Worm (Caenorhabditis elegans) whole organism, young adult: ENCODE data around the gene H01M10.1.

Source experiments
- B0019.2 ChIP-seq: fragments of 200-800 bp; sonication (Bioruptor generic); conservative IDR thresholded peaks from 2 replicates; pipeline ENCODE4 v1.3.6; 2022; ENCODE audit warnings: missing genetic modification reagents, missing genetic modification characterization, missing compliant biosample characterization
- B0035.1 ChIP-seq: sonication (generic microtip); optimal IDR thresholded peaks from 2 replicates; lab custom pipeline; 2016; ENCODE audit warnings: missing genetic modification characterization, mild to moderate bottlenecking, missing compliant biosample characterization, missing genotype, missing genetic modification reagents
- C17E4.6 ChIP-seq: fragments of 200-800 bp; sonication (Bioruptor generic); IDR thresholded peaks from 2 replicates; pipeline ENCODE4 v1.3.6; 2022; ENCODE audit warnings: missing genetic modification reagents, missing genetic modification characterization, missing compliant biosample characterization
- Y53F4B.3 ChIP-seq: fragments of 200-800 bp; sonication (Bioruptor generic); IDR thresholded peaks from 2 replicates; pipeline ENCODE4 v1.3.6; 2022; ENCODE audit warnings: missing genetic modification reagents, missing genetic modification characterization, missing compliant biosample characterization
- Y56A3A.18 ChIP-seq: fragments of 200-800 bp; sonication (Bioruptor generic); IDR thresholded peaks from 2 replicates; pipeline ENCODE4 v1.3.6; 2022; ENCODE audit warnings: missing genetic modification reagents, missing genetic modification characterization, missing compliant biosample characterization
- Y79H2A.3 ChIP-seq: fragments of 200-800 bp; sonication (Bioruptor generic); conservative IDR thresholded peaks from 2 replicates; pipeline ENCODE4 v1.3.6; 2022; ENCODE audit warnings: missing genetic modification reagents, missing genetic modification characterization, missing compliant biosample characterization
- atf-7 ChIP-seq: sonication (generic microtip); optimal IDR thresholded peaks from 2 replicates; lab custom pipeline; 2017; ENCODE audit warnings: mild to moderate bottlenecking, missing genetic modification characterization, missing compliant biosample characterization
- athp-1 ChIP-seq: sonication (generic microtip); optimal IDR thresholded peaks from 2 replicates; lab custom pipeline; 2017; ENCODE audit warnings: mild to moderate bottlenecking, missing genetic modification characterization, missing compliant biosample characterization
- bed-2 ChIP-seq: fragments of 200-800 bp; sonication (Bioruptor generic); IDR thresholded peaks from 2 replicates; pipeline ENCODE4 v1.3.6; 2022; ENCODE audit warnings: missing genetic modification reagents, missing genetic modification characterization, missing compliant biosample characterization
- ceh-40 ChIP-seq: fragments of 200-800 bp; sonication (Bioruptor generic); IDR thresholded peaks from 2 replicates; pipeline ENCODE4 v1.3.6; 2022; ENCODE audit warnings: missing genetic modification characterization, missing compliant biosample characterization
- ceh-79 ChIP-seq: sonication (generic microtip); optimal IDR thresholded peaks from 2 replicates; lab custom pipeline; 2017; ENCODE audit warnings: mild to moderate bottlenecking, missing genetic modification characterization, missing compliant biosample characterization
- dox-1 ChIP-seq: fragments of 200-800 bp; sonication (Bioruptor generic); IDR thresholded peaks from 2 replicates; pipeline ENCODE4 v1.3.6; 2022; ENCODE audit warnings: missing genetic modification reagents, missing genetic modification characterization, missing compliant biosample characterization
- dpff-1 ChIP-seq: sonication (generic microtip); optimal IDR thresholded peaks from 2 replicates; lab custom pipeline; 2017; ENCODE audit warnings: mild to moderate bottlenecking, missing genetic modification characterization, missing compliant biosample characterization
- dpl-1 ChIP-seq: fragments of 150-350 bp; optimal IDR thresholded peaks from 2 replicates; lab custom pipeline; 2014; ENCODE audit warnings: missing biosample characterization, missing genetic modification reagents, missing genetic modification characterization
- gei-17 ChIP-seq: fragments of 200-800 bp; sonication (Bioruptor generic); optimal IDR thresholded peaks from 2 replicates; lab custom pipeline; 2018; ENCODE audit warnings: mild to moderate bottlenecking, missing genetic modification characterization, missing compliant biosample characterization
- hrde-1 ChIP-seq: sonication (generic microtip); optimal IDR thresholded peaks from 2 replicates; lab custom pipeline; 2016; ENCODE audit warnings: missing genetic modification characterization, mild to moderate bottlenecking, missing compliant biosample characterization, moderate library complexity, missing genotype, missing genetic modification reagents, borderline replicate concordance
- let-607 ChIP-seq, 2 experiments: fragments of 200-800 bp in 1 of 2; sonication (Bioruptor generic) in 1 of 2; sonication (generic microtip) in 1 of 2; optimal IDR thresholded peaks; 2 replicates each; lab custom pipeline; 2016 to 2018; ENCODE audit warnings: mild to moderate bottlenecking in 2 of 2, missing compliant biosample characterization in 2 of 2, missing genetic modification characterization in 2 of 2, moderate library complexity in 2 of 2, missing genotype in 1 of 2
- lsy-27 ChIP-seq: sonication (generic microtip); optimal IDR thresholded peaks from 2 replicates; lab custom pipeline; 2017; ENCODE audit warnings: missing genetic modification characterization, mild to moderate bottlenecking, missing compliant biosample characterization, antibody characterized with exemption, missing genotype, borderline replicate concordance; ENCODE audit not compliant: insufficient read depth
- madf-10 ChIP-seq: sonication (generic microtip); optimal IDR thresholded peaks from 2 replicates; lab custom pipeline; 2016; ENCODE audit warnings: mild to moderate bottlenecking, missing genetic modification characterization, missing compliant biosample characterization
- nfya-2 ChIP-seq: fragments of 200-800 bp; sonication (Bioruptor generic); IDR thresholded peaks from 2 replicates; pipeline ENCODE4 v1.3.6; 2022; ENCODE audit warnings: missing genetic modification reagents, missing genetic modification characterization, missing compliant biosample characterization
- nhr-80 ChIP-seq: sonication (generic microtip); optimal IDR thresholded peaks from 2 replicates; lab custom pipeline; 2016; ENCODE audit warnings: missing genetic modification characterization, missing compliant biosample characterization
- nhr-90 ChIP-seq: sonication (generic microtip); optimal IDR thresholded peaks from 2 replicates; lab custom pipeline; 2016; ENCODE audit warnings: missing genotype, mild to moderate bottlenecking, missing genetic modification characterization, missing compliant biosample characterization
- pbrm-1 ChIP-seq: fragments of 200-800 bp; sonication (Bioruptor generic); IDR thresholded peaks from 2 replicates; pipeline ENCODE4 v1.3.6; 2022; ENCODE audit warnings: missing genetic modification reagents, missing genetic modification characterization, missing compliant biosample characterization
- rcor-1 ChIP-seq: fragments of 200-800 bp; sonication (Bioruptor generic); IDR thresholded peaks from 2 replicates; pipeline ENCODE4 v1.3.6; 2022; ENCODE audit warnings: missing genetic modification reagents, missing genetic modification characterization, missing compliant biosample characterization
- sea-2 ChIP-seq: fragments of 200-800 bp; sonication (Bioruptor generic); IDR thresholded peaks from 2 replicates; pipeline ENCODE4 v1.3.6; 2022; ENCODE audit warnings: missing genetic modification characterization, missing compliant biosample characterization
- snpc-1.1 ChIP-seq: sonication (generic microtip); optimal IDR thresholded peaks from 2 replicates; lab custom pipeline; 2017; ENCODE audit warnings: missing genetic modification characterization, mild to moderate bottlenecking, missing compliant biosample characterization, antibody characterized with exemption, moderate library complexity, missing genotype, missing genetic modification reagents; ENCODE audit not compliant: insufficient read depth
- snpc-1.3 ChIP-seq: sonication (generic microtip); optimal IDR thresholded peaks from 2 replicates; lab custom pipeline; 2017; ENCODE audit warnings: missing genetic modification characterization, mild to moderate bottlenecking, missing compliant biosample characterization, antibody characterized with exemption, moderate library complexity, missing genotype, missing genetic modification reagents; ENCODE audit not compliant: insufficient read depth
- somi-1 ChIP-seq: fragments of 200-800 bp; sonication (Bioruptor generic); optimal IDR thresholded peaks from 2 replicates; lab custom pipeline; 2018; ENCODE audit warnings: mild to moderate bottlenecking, missing genetic modification characterization, missing compliant biosample characterization
- tbx-9 ChIP-seq: sonication (generic microtip); optimal IDR thresholded peaks from 2 replicates; lab custom pipeline; 2016; ENCODE audit warnings: borderline replicate concordance, missing genetic modification characterization, inconsistent platforms, missing compliant biosample characterization
- tlf-1 ChIP-seq: fragments of 200-800 bp; sonication (Bioruptor generic); optimal IDR thresholded peaks from 2 replicates; lab custom pipeline; 2018; ENCODE audit warnings: mild to moderate bottlenecking, missing genetic modification characterization, missing compliant biosample characterization
- ztf-22 ChIP-seq: fragments of 200-800 bp; sonication (Bioruptor generic); optimal IDR thresholded peaks from 2 replicates; lab custom pipeline; 2018; ENCODE audit warnings: mild to moderate bottlenecking, missing genetic modification characterization, moderate library complexity, missing compliant biosample characterization
- ztf-6 ChIP-seq: fragments of 200-800 bp; sonication (Bioruptor generic); IDR thresholded peaks from 2 replicates; pipeline ENCODE4 v1.3.6; 2022; ENCODE audit warnings: missing genetic modification reagents, missing genetic modification characterization, missing compliant biosample characterization

H01M10.1 gene

DNA sequence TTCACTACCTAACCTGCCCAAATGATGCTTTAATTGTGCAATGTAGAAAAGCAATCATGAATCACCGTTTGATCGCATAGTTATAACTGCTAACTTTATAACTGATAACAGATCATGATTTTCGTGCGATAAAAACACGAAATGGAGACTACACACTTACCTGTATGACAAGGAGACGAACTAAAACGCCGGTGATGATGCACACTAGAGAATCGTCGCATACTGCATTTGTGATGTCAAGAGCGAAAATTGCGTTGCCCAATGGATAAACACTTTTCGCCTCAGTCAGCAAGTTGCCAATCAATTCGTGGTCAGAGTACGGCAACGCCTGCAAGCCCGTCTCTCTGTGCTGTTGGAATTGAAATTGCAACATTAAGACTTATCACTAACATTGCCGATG lies 11.3 kb downstream of the H01M10.1 start (continued):
- TF ChIP-seq pbrm-1 (GFP tag; lab: Robert Waterston, UW), result no peak
- peak; percentile 55 for TF ChIP-seq madf-10 (tag; lab: Kevin White, UChicago)
- peak; percentile 19 for TF ChIP-seq tlf-1 (GFP tag; lab: Kevin White, UChicago)
- peak; percentile 42 for TF ChIP-seq nhr-90 (tag; lab: Kevin White, UChicago)
- TF ChIP-seq nhr-80 (tag; lab: Kevin White, UChicago), result peak; percentile 99
- TF ChIP-seq rcor-1 (GFP tag; lab: Robert Waterston, UW), result no peak
- peak; percentile 62 for TF ChIP-seq dox-1 (GFP tag; lab: Robert Waterston, UW)
- no peak for TF ChIP-seq sea-2 (GFP tag; lab: Robert Waterston, UW)
- TF ChIP-seq dpff-1, result no peak
- TF ChIP-seq lsy-27 (tag; lab: Kevin White, UChicago), result no peak
- peak; percentile 73 to 82 for TF ChIP-seq let-607 (tag; optimal IDR thresholded peaks at IDR 0.05; lab: Kevin White, UChicago)

DNA sequence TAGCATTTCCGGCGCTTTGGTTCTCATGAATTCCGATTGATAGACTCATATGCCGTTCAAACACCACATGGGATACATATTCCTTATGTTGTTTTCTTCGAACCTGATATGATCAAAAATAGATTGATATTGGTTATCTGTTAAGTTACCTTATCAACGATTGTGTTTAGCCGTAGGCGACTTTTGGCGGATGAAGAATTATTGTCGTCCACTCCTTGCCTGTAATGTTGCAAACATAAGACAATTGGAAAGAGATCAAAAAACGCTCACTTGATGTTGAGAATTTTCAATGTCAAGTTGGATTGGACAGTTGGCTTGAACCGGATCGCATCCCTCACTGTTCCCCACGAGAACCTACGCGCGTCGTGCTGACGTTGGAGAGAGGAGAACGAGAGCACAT lies 12.6 kb downstream of the H01M10.1 start:
- TF ChIP-seq athp-1 (tag; lab: Kevin White, UChicago), result no peak
- TF ChIP-seq snpc-1.3 (tag; lab: Kevin White, UChicago), result no peak
- no peak for TF ChIP-seq C17E4.6 (GFP tag; lab: Robert Waterston, UW)
- no peak for TF ChIP-seq ceh-40

ce11 chrX:2565308-2565773 lies 15.0 kb downstream of the H01M10.1 start, which contains the start of gene F52H2.15:
Gene F52H2.15, plus strand, starts transcription at chrX:2565358.
- TF ChIP-seq nhr-90 (tag; lab: Kevin White, UChicago), result no peak
- TF ChIP-seq tlf-1 (GFP tag; lab: Kevin White, UChicago), result no peak
- peak; percentile 49 for TF ChIP-seq nhr-80 (tag; lab: Kevin White, UChicago)

DNA sequence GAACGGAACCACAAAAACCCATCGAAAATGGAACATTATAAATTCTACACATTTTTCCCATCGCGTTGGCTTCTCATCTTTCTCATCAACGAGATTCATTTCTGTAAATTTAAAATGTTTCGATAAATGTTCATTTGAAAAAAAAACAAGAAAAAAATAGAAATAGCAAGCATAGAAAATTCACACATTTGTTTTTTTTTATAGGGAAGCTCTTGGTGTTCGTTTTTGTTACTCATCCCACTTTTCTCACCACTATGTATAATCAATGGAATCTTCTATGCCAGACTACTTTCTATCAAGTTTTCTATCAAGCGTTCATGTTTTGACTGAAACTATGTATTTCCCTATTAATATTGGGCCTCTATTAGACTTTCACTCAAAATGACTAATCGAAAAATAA lies 16.3 kb downstream of the H01M10.1 start, which contains the start of gene dhcr-24:
TSS of gene dhcr-24 (minus strand) at position 101 of the 400 bp plus-strand sequence.
- no peak for TF ChIP-seq Y56A3A.18 (GFP tag; lab: Robert Waterston, UW)
- no peak for TF ChIP-seq B0019.2 (GFP tag; lab: Robert Waterston, UW)
- no peak for TF ChIP-seq tbx-9 (tag; lab: Kevin White, UChicago)
- TF ChIP-seq somi-1 (GFP tag; lab: Kevin White, UChicago), result no peak
- TF ChIP-seq gei-17 (GFP tag; lab: Kevin White, UChicago), result no peak
- TF ChIP-seq hrde-1 (tag; lab: Kevin White, UChicago), result no peak
- TF ChIP-seq dpl-1 (GFP tag; lab: Kevin White, UChicago), result no peak
- TF ChIP-seq B0035.1 (tag; lab: Kevin White, UChicago), result no peak
- no peak for TF ChIP-seq bed-2 (GFP tag; lab: Robert Waterston, UW)
- no peak for TF ChIP-seq snpc-1.1 (tag; lab: Kevin White, UChicago)
- TF ChIP-seq ztf-22, result no peak
- no peak for TF ChIP-seq nfya-2 (GFP tag; lab: Robert Waterston, UW)
- no peak for TF ChIP-seq tlf-1 (GFP tag; lab: Kevin White, UChicago)
- TF ChIP-seq ztf-6 (GFP tag; lab: Robert Waterston, UW), result no peak
- TF ChIP-seq Y53F4B.3, result no peak
- no peak for TF ChIP-seq ceh-79 (tag; lab: Kevin White, UChicago)
- TF ChIP-seq Y79H2A.3 (GFP tag; lab: Robert Waterston, UW), result no peak
- TF ChIP-seq rcor-1 (GFP tag; lab: Robert Waterston, UW), result no peak
- no peak for TF ChIP-seq sea-2 (GFP tag; lab: Robert Waterston, UW)
- TF ChIP-seq atf-7 (tag; lab: Kevin White, UChicago), result no peak
- TF ChIP-seq, all 124 proteins: peak for 0
